Fruit fly (Drosophila melanogaster): ENCODE results near the gene FER.

- no peak for TF ChIP-seq CG8478 (optimal IDR thresholded peaks at IDR 0.05)
- no peak for TF ChIP-seq CTCF (optimal IDR thresholded peaks at IDR 0.05)
Observed at dm6 chr3R:9344791-9345208, 49.5 kb downstream of the FER start.
